Fruit fly (Drosophila melanogaster) whole organism, embryonic: Measurements from ENCODE around the gene loaf.

Experiments
- Atf-2 ChIP-seq: fragments of 200-800 bp; sonication (Bioruptor generic); optimal IDR thresholded peaks from 2 replicates; lab custom pipeline; 2016; ENCODE audit warnings: missing biosample characterization, missing genetic modification characterization
- Atf6 ChIP-seq: fragments of 200-800 bp; sonication (Bioruptor generic); IDR thresholded peaks from 2 replicates; pipeline ENCODE4 v1.3.6; 2022; ENCODE audit warnings: missing biosample characterization, missing genetic modification characterization
- CG10147 ChIP-seq: fragments of 200-800 bp; sonication (Bioruptor generic); optimal IDR thresholded peaks from 2 replicates; lab custom pipeline; 2019; ENCODE audit warnings: missing biosample characterization, mild to moderate bottlenecking, missing genetic modification characterization, moderate library complexity
- CG1024 ChIP-seq: fragments of 200-800 bp; sonication (Bioruptor generic); IDR thresholded peaks from 2 replicates; pipeline ENCODE4 v1.3.6; 2022; ENCODE audit warnings: missing biosample characterization, missing genetic modification characterization
- CG10267 ChIP-seq: fragments of 200-800 bp; sonication (Bioruptor generic); optimal IDR thresholded peaks from 2 replicates; lab custom pipeline; 2018; ENCODE audit warnings: missing biosample characterization, mild to moderate bottlenecking, missing genetic modification characterization, moderate library complexity
- CG10543 ChIP-seq: fragments of 200-800 bp; sonication (Bioruptor generic); optimal IDR thresholded peaks from 3 replicates; lab custom pipeline; 2017; ENCODE audit warnings: missing biosample characterization, mild to moderate bottlenecking, missing genetic modification characterization, moderate library complexity
- CG11247 ChIP-seq: fragments of 200-800 bp; sonication (Bioruptor generic); IDR thresholded peaks from 2 replicates; pipeline ENCODE4 v1.3.6; 2022; ENCODE audit warnings: missing biosample characterization, missing genetic modification characterization
- CG12236 ChIP-seq: fragments of 200-800 bp; sonication (Bioruptor generic); optimal IDR thresholded peaks from 2 replicates; lab custom pipeline; 2016; ENCODE audit warnings: missing biosample characterization, missing genetic modification characterization
- CG12744 ChIP-seq: fragments of 200-800 bp; sonication (Bioruptor generic); optimal IDR thresholded peaks from 2 replicates; lab custom pipeline; 2016; ENCODE audit warnings: missing biosample characterization, missing genetic modification characterization
- CG13296 ChIP-seq: fragments of 200-800 bp; sonication (Bioruptor generic); optimal IDR thresholded peaks from 3 replicates; lab custom pipeline; 2018; ENCODE audit warnings: missing biosample characterization, mild to moderate bottlenecking, missing genetic modification characterization
- CG14014 ChIP-seq: fragments of 200-800 bp; sonication (Bioruptor generic); IDR thresholded peaks from 2 replicates; pipeline ENCODE4 v1.3.6; 2022; ENCODE audit warnings: missing biosample characterization, missing genetic modification characterization
- CG17361 ChIP-seq: fragments of 200-800 bp; sonication (Bioruptor generic); IDR thresholded peaks from 3 replicates; pipeline ENCODE4 v1.3.6; 2022; ENCODE audit warnings: missing biosample characterization, missing genetic modification characterization
- CG17829 ChIP-seq: fragments of 200-800 bp; optimal IDR thresholded peaks from 2 replicates; lab custom pipeline; 2019; ENCODE audit warnings: missing biosample characterization, mild to moderate bottlenecking, missing genetic modification characterization, moderate library complexity
- CG18599 ChIP-seq: fragments of 200-800 bp; sonication (Bioruptor generic); optimal IDR thresholded peaks from 3 replicates; lab custom pipeline; 2017; ENCODE audit warnings: missing biosample characterization, missing genetic modification characterization, mild to moderate bottlenecking, moderate library complexity, missing genetic modification reagents
- CG2678 ChIP-seq: fragments of 200-800 bp; sonication (Bioruptor generic); optimal IDR thresholded peaks from 3 replicates; lab custom pipeline; 2019; ENCODE audit warnings: missing biosample characterization, mild to moderate bottlenecking, missing genetic modification characterization, moderate library complexity
- CG3281 ChIP-seq: fragments of 200-800 bp; sonication (Bioruptor generic); optimal IDR thresholded peaks from 3 replicates; lab custom pipeline; 2017; ENCODE audit warnings: missing biosample characterization, mild to moderate bottlenecking, missing genetic modification characterization
- CG34376 ChIP-seq: fragments of 200-800 bp; sonication (Bioruptor generic); optimal IDR thresholded peaks from 2 replicates; lab custom pipeline; 2018; ENCODE audit warnings: missing biosample characterization, mild to moderate bottlenecking, missing genetic modification characterization
- CG3995 ChIP-seq: fragments of 200-800 bp; sonication (Bioruptor generic); optimal IDR thresholded peaks from 3 replicates; lab custom pipeline; 2016; ENCODE audit warnings: missing biosample characterization, missing genetic modification characterization
- CG4424 ChIP-seq: fragments of 200-800 bp; sonication (Bioruptor generic); optimal IDR thresholded peaks from 3 replicates; lab custom pipeline; 2016; ENCODE audit warnings: missing biosample characterization, missing genetic modification characterization
- CG5953 ChIP-seq: fragments of 200-800 bp; sonication (Bioruptor generic); IDR thresholded peaks from 2 replicates; pipeline ENCODE4 v1.3.6; 2022; ENCODE audit warnings: missing biosample characterization, missing genetic modification characterization
- CG9727 ChIP-seq: fragments of 200-800 bp; sonication (Bioruptor generic); optimal IDR thresholded peaks from 3 replicates; lab custom pipeline; 2017; ENCODE audit warnings: missing biosample characterization, mild to moderate bottlenecking, missing genetic modification characterization
- Dad ChIP-seq: fragments of 200-800 bp; sonication (Bioruptor generic); optimal IDR thresholded peaks from 3 replicates; lab custom pipeline; 2016; ENCODE audit warnings: missing biosample characterization, missing genetic modification characterization
- Dll ChIP-seq: fragments of 200-800 bp; sonication (Bioruptor generic); IDR thresholded peaks from 4 replicates; pipeline ENCODE4 v1.3.6; 2022; ENCODE audit warnings: missing biosample characterization, missing genetic modification characterization; ENCODE audit not compliant: partially characterized antibody
- H15 ChIP-seq: fragments of 200-800 bp; sonication (Bioruptor generic); IDR thresholded peaks from 3 replicates; pipeline ENCODE4 v1.3.6; 2022; ENCODE audit warnings: missing biosample characterization, missing genetic modification characterization
- Med ChIP-seq: fragments of 200-800 bp; sonication (Bioruptor generic); peaks from one replicate; lab custom pipeline; 2016; ENCODE audit warnings: missing biosample characterization, missing genetic modification characterization, mild to moderate bottlenecking, inconsistent platforms, moderate library complexity
- Nf-YB ChIP-seq: fragments of 200-800 bp; sonication (Bioruptor generic); optimal IDR thresholded peaks from 3 replicates; lab custom pipeline; 2019; ENCODE audit warnings: missing biosample characterization, mild to moderate bottlenecking, missing genetic modification characterization, moderate library complexity
- Nf-YC ChIP-seq: fragments of 200-800 bp; optimal IDR thresholded peaks from 3 replicates; lab custom pipeline; 2019; ENCODE audit warnings: missing biosample characterization, mild to moderate bottlenecking, missing genetic modification characterization, moderate library complexity
- NfI ChIP-seq: fragments of 200-800 bp; sonication (Bioruptor generic); optimal IDR thresholded peaks from 3 replicates; lab custom pipeline; 2018; ENCODE audit warnings: missing biosample characterization, mild to moderate bottlenecking, missing genetic modification characterization, moderate library complexity
- Ravus ChIP-seq: fragments of 200-800 bp; sonication (Bioruptor generic); IDR thresholded peaks from 2 replicates; pipeline ENCODE4 v1.3.6; 2022; ENCODE audit warnings: missing biosample characterization, missing genetic modification characterization
- Six4 ChIP-seq: fragments of 200-800 bp; sonication (Bioruptor generic); optimal IDR thresholded peaks from 2 replicates; lab custom pipeline; 2016; ENCODE audit warnings: missing biosample characterization, missing genetic modification characterization
- Vsx1 ChIP-seq: fragments of 200-800 bp; sonication (Bioruptor generic); optimal IDR thresholded peaks from 2 replicates; lab custom pipeline; 2017; ENCODE audit warnings: missing biosample characterization, mild to moderate bottlenecking, missing genetic modification characterization, missing genetic modification reagents
- cg ChIP-seq: fragments of 200-800 bp; sonication (Bioruptor generic); optimal IDR thresholded peaks from 3 replicates; lab custom pipeline; 2019; ENCODE audit warnings: missing biosample characterization, mild to moderate bottlenecking, missing genetic modification characterization, moderate library complexity
- chif ChIP-seq, 2 experiments: fragments of 200-800 bp; sonication (Bioruptor generic); optimal IDR thresholded peaks; 3 replicates each; lab custom pipeline; 2016; ENCODE audit warnings: missing biosample characterization in 2 of 2, missing genetic modification characterization in 2 of 2
- dmrt99B ChIP-seq: fragments of 200-800 bp; sonication (Bioruptor generic); optimal IDR thresholded peaks from 2 replicates; lab custom pipeline; 2018; ENCODE audit warnings: missing biosample characterization, mild to moderate bottlenecking, missing genetic modification characterization, moderate library complexity
- exex ChIP-seq: fragments of 200-800 bp; sonication (Bioruptor generic); optimal IDR thresholded peaks from 4 replicates; lab custom pipeline; 2018; ENCODE audit warnings: missing biosample characterization, mild to moderate bottlenecking, missing genetic modification characterization, moderate library complexity
- fd96Cb ChIP-seq: fragments of 200-800 bp; sonication (Bioruptor generic); optimal IDR thresholded peaks from 2 replicates; lab custom pipeline; 2018; ENCODE audit warnings: missing biosample characterization, mild to moderate bottlenecking, missing genetic modification characterization, moderate library complexity
- grn ChIP-seq: fragments of 200-800 bp; sonication (Bioruptor generic); optimal IDR thresholded peaks from 3 replicates; lab custom pipeline; 2017; ENCODE audit warnings: missing biosample characterization, missing genetic modification characterization
- lab ChIP-seq: fragments of 200-800 bp; sonication (Bioruptor generic); optimal IDR thresholded peaks from 3 replicates; lab custom pipeline; 2017; ENCODE audit warnings: missing biosample characterization, missing genetic modification characterization, mild to moderate bottlenecking, moderate library complexity, missing genetic modification reagents
- mirr ChIP-seq: fragments of 200-800 bp; sonication (Bioruptor generic); optimal IDR thresholded peaks from 3 replicates; lab custom pipeline; 2018; ENCODE audit warnings: missing biosample characterization, mild to moderate bottlenecking, missing genetic modification characterization
- nau ChIP-seq: fragments of 200-800 bp; sonication (Bioruptor generic); optimal IDR thresholded peaks from 3 replicates; lab custom pipeline; 2017; ENCODE audit warnings: missing biosample characterization, mild to moderate bottlenecking, missing genetic modification characterization, missing genetic modification reagents
- pnt ChIP-seq: fragments of 200-800 bp; sonication (Bioruptor generic); optimal IDR thresholded peaks from 3 replicates; lab custom pipeline; 2016; ENCODE audit warnings: missing biosample characterization, missing genetic modification characterization
- sd ChIP-seq: fragments of 200-800 bp; sonication (Bioruptor generic); optimal IDR thresholded peaks from 3 replicates; lab custom pipeline; 2018; ENCODE audit warnings: missing biosample characterization, mild to moderate bottlenecking, missing genetic modification characterization, moderate library complexity
- so ChIP-seq: fragments of 200-800 bp; sonication (Bioruptor generic); IDR thresholded peaks from 3 replicates; pipeline ENCODE4 v1.3.6; 2022; ENCODE audit warnings: missing biosample characterization, missing genetic modification characterization
- sqz ChIP-seq: fragments of 200-800 bp; sonication (Bioruptor generic); optimal IDR thresholded peaks from 3 replicates; lab custom pipeline; 2018; ENCODE audit warnings: missing biosample characterization, mild to moderate bottlenecking, missing genetic modification characterization
- stc ChIP-seq: fragments of 200-800 bp; sonication (Bioruptor generic); IDR thresholded peaks from 2 replicates; pipeline ENCODE4 v1.3.6; 2022; ENCODE audit warnings: missing biosample characterization, missing genetic modification characterization
- sug ChIP-seq: fragments of 200-800 bp; optimal IDR thresholded peaks from 2 replicates; lab custom pipeline; 2019; ENCODE audit warnings: missing biosample characterization, mild to moderate bottlenecking, missing genetic modification characterization, moderate library complexity
- trem ChIP-seq: fragments of 200-800 bp; optimal IDR thresholded peaks from 3 replicates; lab custom pipeline; 2019; ENCODE audit warnings: missing biosample characterization, mild to moderate bottlenecking, missing genetic modification characterization, moderate library complexity
- tup ChIP-seq: fragments of 200-800 bp; sonication (Bioruptor generic); optimal IDR thresholded peaks from 2 replicates; lab custom pipeline; 2016; ENCODE audit warnings: missing biosample characterization, mild to moderate bottlenecking, missing genetic modification characterization, moderate library complexity

loaf gene

dm6 chr3L:11689832-11690602, 76.0 kb downstream of the loaf start:
- TF ChIP-seq Dll (no peak), CG1024 (GFP tag; lab: Robert Waterston, UW) (no peak), CG14014 (GFP tag; lab: Robert Waterston, UW) (0 out of 2 replicates have a peak, but pooled peaks have one; percentile 23), stc (GFP tag; lab: Robert Waterston, UW) (0 out of 2 replicates have a peak, but pooled peaks have one; percentile 12), Med (peak; percentile 62), CG3995 (GFP tag; lab: Kevin White, UChicago) (no peak), CG17361 (GFP tag; lab: Robert Waterston, UW) (no peak), CG5953 (GFP tag; lab: Robert Waterston, UW) (no peak), H15 (GFP tag; lab: Robert Waterston, UW) (no peak), sqz (GFP tag; lab: Kevin White, UChicago) (peak; percentile 33), CG17829 (no peak), Nf-YB (GFP tag; lab: Kevin White, UChicago) (peak; percentile 25), nau (no peak), CG3281 (GFP tag; lab: Kevin White, UChicago) (peak; percentile 15), CG13296 (GFP tag; lab: Kevin White, UChicago) (peak; percentile 20), cg (GFP tag; lab: Kevin White, UChicago) (no peak), Vsx1 (peak; percentile 84), so (GFP tag; lab: Robert Waterston, UW) (no peak), CG10543 (GFP tag; lab: Kevin White, UChicago) (peak; percentile 19), NfI (GFP tag; lab: Kevin White, UChicago) (no peak), Six4 (GFP tag; lab: Kevin White, UChicago) (no peak), pnt (GFP tag; lab: Kevin White, UChicago) (no peak), mirr (GFP tag; lab: Kevin White, UChicago) (peak; percentile 93), exex (tag; lab: Kevin White, UChicago) (peak; percentile 98), tup (GFP tag; lab: Kevin White, UChicago) (no peak), trem (tag; lab: Kevin White, UChicago) (no peak), CG34376 (GFP tag; lab: Kevin White, UChicago) (peak; percentile 74), sd (tag; lab: Kevin White, UChicago) (peak; percentile 48), Ravus (GFP tag; lab: Robert Waterston, UW) (no peak), grn (peak; percentile 87), lab (GFP tag; lab: Kevin White, UChicago) (peak; percentile 28), CG10147 (GFP tag; lab: Kevin White, UChicago) (no peak), Dad (GFP tag; lab: Kevin White, UChicago) (no peak), fd96Cb (tag; lab: Kevin White, UChicago) (no peak), CG2678 (peak; percentile 19), CG12236 (GFP tag; lab: Kevin White, UChicago) (no peak), CG10267 (tag; lab: Kevin White, UChicago) (no peak), CG4424 (GFP tag; lab: Kevin White, UChicago) (no peak), Atf-2 (GFP tag; lab: Kevin White, UChicago) (no peak), CG12744 (no peak), Nf-YC (tag; lab: Kevin White, UChicago) (peak; percentile 30), CG9727 (GFP tag; lab: Kevin White, UChicago) (no peak), CG18599 (GFP tag; lab: Kevin White, UChicago) (peak; percentile 40), sug (tag; lab: Kevin White, UChicago) (peak; percentile 41), dmrt99B (tag; lab: Kevin White, UChicago) (no peak), chif (GFP tag; optimal IDR thresholded peaks at IDR 0.05; lab: Kevin White, UChicago) (no peak), CG11247 (GFP tag; lab: Robert Waterston, UW) (no peak), Atf6 (GFP tag; lab: Robert Waterston, UW) (0 out of 2 replicates have a peak, but pooled peaks have one; percentile 23)
